Worm (Caenorhabditis elegans): ENCODE results near the gene Y97E10AR.1.

DNA sequence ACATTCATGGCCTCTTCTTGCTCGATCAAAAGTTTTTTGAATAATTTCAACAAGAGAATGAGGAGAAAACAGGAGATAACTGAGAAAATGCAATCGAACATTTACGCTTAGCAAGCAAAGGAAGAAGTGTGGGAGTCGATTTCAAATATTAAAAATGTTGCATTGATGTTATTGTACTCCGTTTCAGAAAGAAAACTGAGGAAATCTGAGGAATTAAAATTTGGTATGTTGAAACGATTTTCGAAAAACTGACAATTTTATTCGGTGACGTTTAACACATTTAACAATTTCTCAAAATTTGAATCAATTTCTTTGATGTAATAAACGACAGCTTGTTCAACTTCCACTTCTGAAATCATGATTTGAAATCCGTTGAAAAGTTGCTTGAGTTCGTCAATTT, 46.7 kb upstream of the Y97E10AR.1 start, which contains the start of gene F26D11.13:
- TF ChIP-seq ztf-11 (tag; optimal IDR thresholded peaks at IDR 0.05) (no peak), lin-15B (tag; optimal IDR thresholded peaks at IDR 0.05) (no peak), zag-1 (tag; optimal IDR thresholded peaks at IDR 0.05) (no peak), nhr-237 (tag; optimal IDR thresholded peaks at IDR 0.05) (no peak), T20F7.1 (GFP tag; optimal IDR thresholded peaks at IDR 0.05) (no peak), mdl-1 (tag; optimal IDR thresholded peaks at IDR 0.05) (no peak), mdt-29 (GFP tag; IDR thresholded peaks at IDR 0.05) (no peak), pha-4 (GFP tag; IDR thresholded peaks at IDR 0.05) (no peak), pha-4 (tag; optimal IDR thresholded peaks at IDR 0.05) (no peak), unc-62 (GFP tag; optimal IDR thresholded peaks at IDR 0.05 in 1 of 2) (no peak), unc-62 (tag; optimal IDR thresholded peaks at IDR 0.05) (no peak), nhr-76 (tag; optimal IDR thresholded peaks at IDR 0.05) (no peak), lir-3 (tag; optimal IDR thresholded peaks at IDR 0.05) (no peak), hlh-30 (tag; optimal IDR thresholded peaks at IDR 0.05; ENCODE audit: insufficient read depth) (no peak), fos-1 (tag; optimal IDR thresholded peaks at IDR 0.05) (no peak), nhr-48 (tag; optimal IDR thresholded peaks at IDR 0.05) (no peak)
